Worm (Caenorhabditis elegans) whole organism, late embryonic: Measurements from ENCODE around the gene C23H4.8.
A peak's percentile ranks its signal among the peaks of the same experiment; 100 is the strongest.

Experiments
- F13H6.1 ChIP-seq: sonication (generic microtip); optimal IDR thresholded peaks from 2 replicates; lab custom pipeline; 2016; ENCODE audit warnings: missing genetic modification characterization, missing compliant biosample characterization
- K02D7.2 ChIP-seq: sonication (generic microtip); optimal IDR thresholded peaks from 2 replicates; lab custom pipeline; 2017; ENCODE audit warnings: mild to moderate bottlenecking, missing genetic modification characterization, missing compliant biosample characterization
- K09A11.1 ChIP-seq: sonication (generic microtip); optimal IDR thresholded peaks from 2 replicates; lab custom pipeline; 2017; ENCODE audit warnings: antibody characterized with exemption, mild to moderate bottlenecking, missing genetic modification characterization, missing compliant biosample characterization; ENCODE audit not compliant: insufficient read depth
- ceh-14 ChIP-seq: sonication (generic microtip); optimal IDR thresholded peaks from 2 replicates; lab custom pipeline; 2016; ENCODE audit warnings: missing genotype, missing genetic modification characterization, missing compliant biosample characterization
- ceh-18 ChIP-seq: sonication (generic microtip); optimal IDR thresholded peaks from 2 replicates; lab custom pipeline; 2016; ENCODE audit warnings: missing genetic modification characterization, missing compliant biosample characterization
- ceh-19 ChIP-seq: fragments of 200-800 bp; sonication (Bioruptor generic); optimal IDR thresholded peaks from 2 replicates; lab custom pipeline; 2018; ENCODE audit warnings: mild to moderate bottlenecking, missing genetic modification characterization, missing compliant biosample characterization
- ceh-2 ChIP-seq: sonication (generic microtip); optimal IDR thresholded peaks from 2 replicates; lab custom pipeline; 2016; ENCODE audit warnings: missing genotype, missing genetic modification characterization, missing compliant biosample characterization
- ceh-22 ChIP-seq: sonication (generic microtip); optimal IDR thresholded peaks from 2 replicates; lab custom pipeline; 2017; ENCODE audit warnings: missing biosample characterization, missing genetic modification characterization
- ceh-34 ChIP-seq: sonication (generic microtip); optimal IDR thresholded peaks from 2 replicates; lab custom pipeline; 2016; ENCODE audit warnings: mild to moderate bottlenecking, missing genetic modification characterization, missing compliant biosample characterization
- ceh-9 ChIP-seq: sonication (generic microtip); optimal IDR thresholded peaks from 2 replicates; lab custom pipeline; 2016; ENCODE audit warnings: mild to moderate bottlenecking, missing genetic modification characterization, inconsistent platforms, missing compliant biosample characterization
- che-1 ChIP-seq: sonication (generic microtip); optimal IDR thresholded peaks from 2 replicates; lab custom pipeline; 2016; ENCODE audit warnings: mild to moderate bottlenecking, missing genetic modification characterization, missing compliant biosample characterization
- dmd-4 ChIP-seq: sonication (generic microtip); optimal IDR thresholded peaks from 2 replicates; lab custom pipeline; 2016; ENCODE audit warnings: borderline replicate concordance, missing genetic modification characterization, missing compliant biosample characterization
- dve-1 ChIP-seq: sonication (generic microtip); optimal IDR thresholded peaks from 2 replicates; lab custom pipeline; 2017; ENCODE audit warnings: antibody characterized with exemption, mild to moderate bottlenecking, missing genetic modification characterization, missing compliant biosample characterization
- elt-4 ChIP-seq: sonication (generic microtip); optimal IDR thresholded peaks from 2 replicates; lab custom pipeline; 2016; ENCODE audit warnings: missing genetic modification characterization, missing compliant biosample characterization
- ets-4 ChIP-seq: sonication (generic microtip); optimal IDR thresholded peaks from 2 replicates; lab custom pipeline; 2016; ENCODE audit warnings: missing genetic modification characterization, missing compliant biosample characterization
- eyg-1 ChIP-seq: sonication (generic microtip); optimal IDR thresholded peaks from 2 replicates; lab custom pipeline; 2016; ENCODE audit warnings: missing genotype, missing genetic modification characterization, missing compliant biosample characterization
- fax-1 ChIP-seq: sonication (generic microtip); optimal IDR thresholded peaks from 2 replicates; lab custom pipeline; 2016; ENCODE audit warnings: missing genotype, missing genetic modification characterization, missing compliant biosample characterization
- fkh-10 ChIP-seq: fragments of 150-350 bp; optimal IDR thresholded peaks from 2 replicates; lab custom pipeline; 2014; ENCODE audit warnings: missing biosample characterization, missing genetic modification reagents, missing genetic modification characterization
- hlh-15 ChIP-seq: sonication (generic microtip); optimal IDR thresholded peaks from 2 replicates; lab custom pipeline; 2016; ENCODE audit warnings: missing genetic modification characterization, missing compliant biosample characterization
- hlh-8 ChIP-seq: sonication (generic microtip); optimal IDR thresholded peaks from 2 replicates; lab custom pipeline; 2016; ENCODE audit warnings: missing genotype, missing genetic modification characterization, missing compliant biosample characterization
- lin-11 ChIP-seq: fragments of 200-800 bp; sonication (Bioruptor generic); optimal IDR thresholded peaks from 2 replicates; lab custom pipeline; 2018; ENCODE audit warnings: mild to moderate bottlenecking, missing genetic modification characterization, missing compliant biosample characterization
- nfya-1 ChIP-seq: sonication (generic microtip); optimal IDR thresholded peaks from 2 replicates; lab custom pipeline; 2017; ENCODE audit warnings: missing genetic modification characterization, mild to moderate bottlenecking, missing compliant biosample characterization, antibody characterized with exemption, moderate library complexity
- nhr-11 ChIP-seq: fragments of 150-350 bp; optimal IDR thresholded peaks from 2 replicates; lab custom pipeline; 2014; ENCODE audit warnings: missing biosample characterization, missing genetic modification characterization
- odd-2 ChIP-seq: sonication (generic microtip); optimal IDR thresholded peaks from 2 replicates; lab custom pipeline; 2017; ENCODE audit warnings: antibody characterized with exemption, mild to moderate bottlenecking, missing genetic modification characterization, missing compliant biosample characterization
- pat-9 ChIP-seq: fragments of 200-800 bp; sonication (Bioruptor generic); optimal IDR thresholded peaks from 2 replicates; lab custom pipeline; 2018; ENCODE audit warnings: mild to moderate bottlenecking, missing genetic modification characterization, moderate library complexity, missing compliant biosample characterization
- pax-1 ChIP-seq: fragments of 150-350 bp; optimal IDR thresholded peaks from 2 replicates; lab custom pipeline; 2014; ENCODE audit warnings: missing biosample characterization, missing genetic modification characterization
- pha-4 ChIP-seq: fragments of 150-350 bp; optimal IDR thresholded peaks from 2 replicates; lab custom pipeline; 2018; ENCODE audit warnings: missing biosample characterization, missing genetic modification reagents, missing genetic modification characterization
- ref-2 ChIP-seq: sonication (generic microtip); optimal IDR thresholded peaks from 2 replicates; lab custom pipeline; 2016; ENCODE audit warnings: missing genetic modification characterization, missing compliant biosample characterization
- rnt-1 ChIP-seq: sonication (generic microtip); optimal IDR thresholded peaks from 2 replicates; lab custom pipeline; 2016; ENCODE audit warnings: missing genetic modification characterization, missing compliant biosample characterization
- sdc-2 ChIP-seq: sonication (generic microtip); optimal IDR thresholded peaks from 2 replicates; lab custom pipeline; 2016; ENCODE audit warnings: missing genotype, missing genetic modification characterization, missing compliant biosample characterization
- tbx-2 ChIP-seq: sonication (generic microtip); optimal IDR thresholded peaks from 2 replicates; lab custom pipeline; 2016; ENCODE audit warnings: missing genetic modification characterization, missing compliant biosample characterization
- ttx-3 ChIP-seq: sonication (generic microtip); optimal IDR thresholded peaks from 2 replicates; lab custom pipeline; 2016; ENCODE audit warnings: missing genetic modification reagents, missing genetic modification characterization, missing compliant biosample characterization
- unc-55 ChIP-seq: sonication (generic microtip); optimal IDR thresholded peaks from 2 replicates; lab custom pipeline; 2017; ENCODE audit warnings: missing biosample characterization, missing genetic modification reagents, missing genetic modification characterization
- zip-5 ChIP-seq: sonication (generic microtip); optimal IDR thresholded peaks from 2 replicates; lab custom pipeline; 2016; ENCODE audit warnings: missing genetic modification characterization, missing compliant biosample characterization
- ztf-16 ChIP-seq: sonication (generic microtip); optimal IDR thresholded peaks from 2 replicates; lab custom pipeline; 2017; ENCODE audit warnings: missing genetic modification characterization, missing compliant biosample characterization

The C23H4.8 gene

ce11 chrX:12174686-12175404 lies 42.2 kb upstream of the C23H4.8 start:
- peak; percentile 24 for TF ChIP-seq unc-55 (GFP tag; lab: Kevin White, UChicago)
- no peak for TF ChIP-seq pax-1 (tag; lab: Kevin White, UChicago)
- peak; percentile 6 for TF ChIP-seq nfya-1

ce11 chrX:12175667-12176278 lies 41.3 kb upstream of the C23H4.8 start:
- TF ChIP-seq ceh-18 (tag; lab: Kevin White, UChicago) (peak; percentile 55), rnt-1 (peak; percentile 8), nfya-1 (peak; percentile 1), fkh-10 (GFP tag; lab: Kevin White, UChicago) (no peak), nhr-11 (tag; lab: Kevin White, UChicago) (no peak), tbx-2 (tag; lab: Kevin White, UChicago) (peak; percentile 37), unc-55 (GFP tag; lab: Kevin White, UChicago) (peak; percentile 35), elt-4 (tag; lab: Kevin White, UChicago) (peak; percentile 9), ceh-14 (tag; lab: Kevin White, UChicago) (no peak), ceh-19 (peak; percentile 18), odd-2 (tag; lab: Kevin White, UChicago) (no peak), ceh-34 (peak; percentile 71), ceh-22 (peak; percentile 1), ceh-2 (peak; percentile 9)

ce11 chrX:12176394-12176793 lies 40.6 kb upstream of the C23H4.8 start:
- TF ChIP-seq che-1 (tag; lab: Kevin White, UChicago) (no peak), pha-4 (tag; lab: Kevin White, UChicago) (no peak), K09A11.1 (tag; lab: Kevin White, UChicago) (no peak), ceh-18 (tag; lab: Kevin White, UChicago) (peak; percentile 4), ttx-3 (no peak), fkh-10 (GFP tag; lab: Kevin White, UChicago) (no peak), dve-1 (no peak), elt-4 (tag; lab: Kevin White, UChicago) (no peak), F13H6.1 (no peak), ztf-16 (no peak), ref-2 (peak; percentile 52), pat-9 (tag; lab: Kevin White, UChicago) (no peak), hlh-15 (no peak), unc-55 (GFP tag; lab: Kevin White, UChicago) (no peak), nfya-1 (peak; percentile 12), zip-5 (tag; lab: Kevin White, UChicago) (no peak), lin-11 (tag; lab: Kevin White, UChicago) (no peak), fax-1 (tag; lab: Kevin White, UChicago) (no peak), sdc-2 (tag; lab: Kevin White, UChicago) (peak; percentile 32)
- TF ChIP-seq, all 69 proteins: peak for 4

ce11 chrX:12176873-12177293 lies 40.2 kb upstream of the C23H4.8 start:
- TF ChIP-seq ceh-22 (no peak), ceh-9 (tag; lab: Kevin White, UChicago) (no peak), ceh-19 (no peak), dmd-4 (tag; lab: Kevin White, UChicago) (no peak), pha-4 (tag; lab: Kevin White, UChicago) (no peak), K02D7.2 (tag; lab: Kevin White, UChicago) (no peak)

- no peak for TF ChIP-seq ceh-22
- TF ChIP-seq eyg-1 (tag; lab: Kevin White, UChicago) = no peak
- TF ChIP-seq ets-4 (tag; lab: Kevin White, UChicago) = no peak
- TF ChIP-seq hlh-8 (tag; lab: Kevin White, UChicago) = no peak
Observed at ce11 chrX:12177521-12177920, 39.5 kb upstream of the C23H4.8 start.
